Fruit fly (Drosophila melanogaster): ENCODE data around the gene sloth2.
A peak's percentile ranks its signal among the peaks of the same experiment; 100 is the strongest.

Gene sloth2

dm6 chrX:7004101-7004700 is 7.0 kb upstream of the sloth2 start (continued):
- TF ChIP-seq Sox100B (GFP tag; optimal IDR thresholded peaks at IDR 0.05) (peak; percentile 85), ERR (GFP tag; optimal IDR thresholded peaks at IDR 0.05) (peak; percentile 48), Fer1 (GFP tag; optimal IDR thresholded peaks at IDR 0.05) (peak; percentile 74), CG7372 (GFP tag; IDR thresholded peaks at IDR 0.05) (0 out of 2 replicates have a peak, but pooled peaks have one; percentile 27), Awh (GFP tag; IDR thresholded peaks at IDR 0.05) (peak; percentile 90), CG17328 (GFP tag; IDR thresholded peaks at IDR 0.05) (peak; percentile 74), Dll (GFP tag; IDR thresholded peaks at IDR 0.05; ENCODE audit: partially characterized antibody) (no peak), Adf1 (GFP tag; IDR thresholded peaks at IDR 0.05) (0 out of 2 replicates have a peak, but pooled peaks have one; percentile 10), Bteb2 (GFP tag; optimal IDR thresholded peaks at IDR 0.05) (peak; percentile 57), unc-4 (GFP tag; IDR thresholded peaks at IDR 0.05; ENCODE audit: partially characterized antibody) (no peak), CG2712 (tag; optimal IDR thresholded peaks at IDR 0.05) (peak; percentile 79), esg (GFP tag; conservative IDR thresholded peaks at IDR 0.05) (no peak), CG6654 (GFP tag; optimal IDR thresholded peaks at IDR 0.05) (peak; percentile 32), dpn (GFP tag; optimal IDR thresholded peaks at IDR 0.05) (peak; percentile 47 to 70), YL-1 (GFP tag; optimal IDR thresholded peaks at IDR 0.05) (peak; percentile 97), Scr (GFP tag; IDR thresholded peaks at IDR 0.05; ENCODE audit: partially characterized antibody) (no peak), ham (GFP tag; IDR thresholded peaks at IDR 0.05) (no peak; the same call in 1 of the 2 replicates), fd96Cb (tag; optimal IDR thresholded peaks at IDR 0.05) (peak; percentile 56), D (optimal IDR thresholded peaks at IDR 0.05) (no peak), D (GFP tag; optimal IDR thresholded peaks at IDR 0.05) (peak; percentile 91), gcm2 (GFP tag; optimal IDR thresholded peaks at IDR 0.05) (peak; percentile 71), Gsc (GFP tag; IDR thresholded peaks at IDR 0.05) (no peak), Rfx (GFP tag; IDR thresholded peaks at IDR 0.05) (peak; percentile 64), dmrt11E (tag; optimal IDR thresholded peaks at IDR 0.05) (peak; percentile 90), fd64A (GFP tag; optimal IDR thresholded peaks at IDR 0.05) (peak; percentile 95), croc (GFP tag; conservative IDR thresholded peaks at IDR 0.05) (peak; percentile 35; the same call in 1 of the 3 replicates), bcd (GFP tag; optimal IDR thresholded peaks at IDR 0.05) (peak; percentile 79), CG13296 (GFP tag; optimal IDR thresholded peaks at IDR 0.05) (peak; percentile 67), Xrp1 (GFP tag; IDR thresholded peaks at IDR 0.05) (peak; percentile 92), CG4328 (GFP tag; optimal IDR thresholded peaks at IDR 0.05) (peak; percentile 79), CG6813 (GFP tag; optimal IDR thresholded peaks at IDR 0.05) (peak; percentile 96), CG31388 (GFP tag; optimal IDR thresholded peaks at IDR 0.05) (peak; percentile 62), CG15073 (GFP tag; optimal IDR thresholded peaks at IDR 0.05) (peak; percentile 14), CG4404 (GFP tag; IDR thresholded peaks at IDR 0.05) (peak; percentile 58), Nf-YB (GFP tag; optimal IDR thresholded peaks at IDR 0.05) (peak; percentile 74), ewg (GFP tag; optimal IDR thresholded peaks at IDR 0.05) (peak; percentile 75), hkb (optimal IDR thresholded peaks at IDR 0.05) (no peak), hkb (GFP tag; IDR thresholded peaks at IDR 0.05) (peak; percentile 86), Dip3 (GFP tag; optimal IDR thresholded peaks at IDR 0.05) (peak; percentile 19), CG13287 (GFP tag; IDR thresholded peaks at IDR 0.05; ENCODE audit: partially characterized antibody) (no peak), unpg (GFP tag; optimal IDR thresholded peaks at IDR 0.05) (peak; percentile 79), pnt (GFP tag; optimal IDR thresholded peaks at IDR 0.05) (peak; percentile 75), C15 (GFP tag; IDR thresholded peaks at IDR 0.05) (no peak), CG18764 (GFP tag; optimal IDR thresholded peaks at IDR 0.05) (peak; percentile 90), CG11723 (GFP tag; optimal IDR thresholded peaks at IDR 0.05) (peak; percentile 84), Gug (GFP tag; IDR thresholded peaks at IDR 0.05) (no peak), Spps (tag; optimal IDR thresholded peaks at IDR 0.05) (peak; percentile 86), HLHmδ (GFP tag; optimal IDR thresholded peaks at IDR 0.05) (peak; percentile 94), CG7839 (tag; optimal IDR thresholded peaks at IDR 0.05) (peak; percentile 64), kni (GFP tag; optimal IDR thresholded peaks at IDR 0.05) (peak; percentile 99)
